Worm (Caenorhabditis elegans): Measurements from ENCODE around the gene srd-29.

Gene srd-29

ce11 chrV:7609698-7610420, 25.7 kb upstream of the srd-29 start, which contains the start of the genes folt-3 and clec-214:
Gene folt-3 (minus strand): TSS chrV:7609748.
Gene clec-214 (plus strand): TSS chrV:7610370.
- TF ChIP-seq nhr-102 (tag; optimal IDR thresholded peaks at IDR 0.05) (no peak), nhr-11 (tag; optimal IDR thresholded peaks at IDR 0.05) (no peak), nhr-28 (tag; optimal IDR thresholded peaks at IDR 0.05) (peak; percentile 80)

- TF ChIP-seq ceh-44 (GFP tag; IDR thresholded peaks at IDR 0.05): no peak
- no peak for TF ChIP-seq cey-2 (tag; optimal IDR thresholded peaks at IDR 0.05; ENCODE audit: borderline replicate concordance, insufficient read depth)
- no peak for TF ChIP-seq set-16 (GFP tag; IDR thresholded peaks at IDR 0.05)
- no peak for TF ChIP-seq F37D6.2 (tag; optimal IDR thresholded peaks at IDR 0.05)
- TF ChIP-seq dve-1 (tag; optimal IDR thresholded peaks at IDR 0.05; ENCODE audit: insufficient read depth): no peak
- TF ChIP-seq pha-4 (GFP tag; IDR thresholded peaks at IDR 0.05): no peak
- no peak for TF ChIP-seq pha-4 (tag; optimal IDR thresholded peaks at IDR 0.05)
- no peak for TF ChIP-seq hlh-11 (tag; optimal IDR thresholded peaks at IDR 0.05)
- no peak for TF ChIP-seq mdt-29 (GFP tag; IDR thresholded peaks at IDR 0.05)
- no peak for TF ChIP-seq F49E8.2 (tag; optimal IDR thresholded peaks at IDR 0.05; ENCODE audit: borderline replicate concordance)
- TF ChIP-seq mep-1 (tag; optimal IDR thresholded peaks at IDR 0.05): no peak
- no peak for TF ChIP-seq nhr-42 (GFP tag; IDR thresholded peaks at IDR 0.05)
- TF ChIP-seq nhr-77 (tag; optimal IDR thresholded peaks at IDR 0.05): no peak
- no peak for TF ChIP-seq mes-2 (tag; optimal IDR thresholded peaks at IDR 0.05; ENCODE audit: poor library complexity, severe bottlenecking)
- no peak for TF ChIP-seq daf-8 (GFP tag; IDR thresholded peaks at IDR 0.05)
- TF ChIP-seq skn-1 (tag; optimal IDR thresholded peaks at IDR 0.05): no peak
- no peak for TF ChIP-seq lim-7 (GFP tag; IDR thresholded peaks at IDR 0.05)
- TF ChIP-seq D1046.2 (GFP tag; IDR thresholded peaks at IDR 0.05): no peak
- no peak for TF ChIP-seq snpc-1.2 (GFP tag; IDR thresholded peaks at IDR 0.05)
- no peak for TF ChIP-seq nhr-11 (tag; optimal IDR thresholded peaks at IDR 0.05)
These were observed 23.5 kb upstream of the srd-29 start, which contains the start of gene clec-215 for ce11 chrV:7612044-7612443. Gene clec-215 (plus strand): TSS chrV:7612344.

- TF ChIP-seq nhr-25 (tag; optimal IDR thresholded peaks at IDR 0.05; ENCODE audit: borderline replicate concordance, insufficient read depth) (no peak), unc-62 (GFP tag; optimal IDR thresholded peaks at IDR 0.05 in 1 of 2) (peak in 1 of 2 experiments; percentile 78), unc-62 (tag; optimal IDR thresholded peaks at IDR 0.05) (no peak), aha-1 (tag) (no peak), daf-16 (GFP tag; optimal IDR thresholded peaks at IDR 0.05) (no peak), daf-16 (tag; optimal IDR thresholded peaks at IDR 0.05) (no peak), ama-1 (optimal IDR thresholded peaks at IDR 0.05) (no peak), php-3 (GFP tag; IDR thresholded peaks at IDR 0.05) (no peak)
These were observed 17.5 kb upstream of the srd-29 start, which contains the start of gene C50E3.15 for ce11 chrV:7618114-7618513. Gene C50E3.15 (plus strand): TSS chrV:7618414.

ce11 chrV:7622011-7622465, 13.5 kb upstream of the srd-29 start, which contains the start of gene C50E3.12:
Gene C50E3.12 (minus strand): TSS chrV:7622061.
- no peak for TF ChIP-seq dve-1 (tag; optimal IDR thresholded peaks at IDR 0.05; ENCODE audit: insufficient read depth)
- TF ChIP-seq ctbp-1 (GFP tag; IDR thresholded peaks at IDR 0.05): no peak
- TF ChIP-seq nhr-48 (tag; optimal IDR thresholded peaks at IDR 0.05): no peak
- TF ChIP-seq lin-15B (tag; optimal IDR thresholded peaks at IDR 0.05): no peak
- TF ChIP-seq ceh-44 (GFP tag; IDR thresholded peaks at IDR 0.05): no peak
- TF ChIP-seq nhr-111 (GFP tag; optimal IDR thresholded peaks at IDR 0.05): no peak
- TF ChIP-seq mdl-1 (tag; optimal IDR thresholded peaks at IDR 0.05): no peak
- no peak for TF ChIP-seq snpc-1.2 (GFP tag; IDR thresholded peaks at IDR 0.05)
- TF ChIP-seq ztf-11 (tag; optimal IDR thresholded peaks at IDR 0.05): no peak
- TF ChIP-seq ceh-20 (GFP tag; IDR thresholded peaks at IDR 0.05): no peak
- no peak for TF ChIP-seq D1046.2 (GFP tag; IDR thresholded peaks at IDR 0.05)
- TF ChIP-seq R02D3.7 (tag; optimal IDR thresholded peaks at IDR 0.05): no peak
